Fruit fly (Drosophila melanogaster): ENCODE measurements around the gene CG11034.

Gene CG11034

dm6 chr2L:5797977-5798376, 7.2 kb upstream of the CG11034 start (continued):
- TF ChIP-seq sug (tag; optimal IDR thresholded peaks at IDR 0.05) (peak; percentile 45), HmgZ (tag; optimal IDR thresholded peaks at IDR 0.05) (peak; percentile 62), tin (GFP tag; optimal IDR thresholded peaks at IDR 0.05) (no peak), Ssrp (tag; optimal IDR thresholded peaks at IDR 0.05) (no peak), knrl (GFP tag; IDR thresholded peaks at IDR 0.05; ENCODE audit: partially characterized antibody) (no peak), Gug (GFP tag; IDR thresholded peaks at IDR 0.05) (no peak), CG18599 (GFP tag; optimal IDR thresholded peaks at IDR 0.05) (peak; percentile 68), CG4424 (GFP tag; optimal IDR thresholded peaks at IDR 0.05) (peak; percentile 6), Sox100B (GFP tag; optimal IDR thresholded peaks at IDR 0.05) (peak; percentile 24), CG9876 (GFP tag; optimal IDR thresholded peaks at IDR 0.05) (no peak), Rx (GFP tag; IDR thresholded peaks at IDR 0.05) (no peak), sna (GFP tag; IDR thresholded peaks at IDR 0.05; ENCODE audit: partially characterized antibody) (no peak), CG11093 (GFP tag; IDR thresholded peaks at IDR 0.05) (no peak), Hmx (GFP tag; optimal IDR thresholded peaks at IDR 0.05) (no peak), Rfx (GFP tag; IDR thresholded peaks at IDR 0.05) (peak; percentile 78), CG31224 (GFP tag; IDR thresholded peaks at IDR 0.05) (no peak), pzg (GFP tag; optimal IDR thresholded peaks at IDR 0.05) (no peak), oc (tag; optimal IDR thresholded peaks at IDR 0.05) (no peak), ranshi (GFP tag; IDR thresholded peaks at IDR 0.05) (peak; percentile 26; the same call in 1 of the 2 replicates), CG1647 (GFP tag; optimal IDR thresholded peaks at IDR 0.05) (peak; percentile 48), CG4282 (GFP tag; optimal IDR thresholded peaks at IDR 0.05) (no peak), org-1 (GFP tag; optimal IDR thresholded peaks at IDR 0.05) (peak; percentile 61), CG14014 (GFP tag; IDR thresholded peaks at IDR 0.05) (peak; percentile 49; the same call in 1 of the 2 replicates)

- TF ChIP-seq wek (GFP tag; optimal IDR thresholded peaks at IDR 0.05) = no peak
- no peak for TF ChIP-seq TFAM (GFP tag; optimal IDR thresholded peaks at IDR 0.05)
- no peak for TF ChIP-seq Deaf1 (tag; optimal IDR thresholded peaks at IDR 0.05)
- TF ChIP-seq CG43689 (GFP tag; IDR thresholded peaks at IDR 0.05) = no peak
- TF ChIP-seq sd (tag; optimal IDR thresholded peaks at IDR 0.05) = peak; percentile 96
- TF ChIP-seq exex (tag; optimal IDR thresholded peaks at IDR 0.05) = peak; percentile 88
Measured at dm6 chr2L:5798629-5799028, 6.6 kb upstream of the CG11034 start.

- TF ChIP-seq fu2 (GFP tag; optimal IDR thresholded peaks at IDR 0.05) (peak; percentile 16), CG12155 (GFP tag; optimal IDR thresholded peaks at IDR 0.05) (peak; percentile 12), ci (GFP tag; IDR thresholded peaks at IDR 0.05) (peak; percentile 79), CG8765 (GFP tag; IDR thresholded peaks at IDR 0.05) (peak; percentile 50; the same call in 1 of the 2 replicates), HLH4C (GFP tag; IDR thresholded peaks at IDR 0.05; ENCODE audit: partially characterized antibody) (no peak), CG7372 (GFP tag; IDR thresholded peaks at IDR 0.05) (no peak), CG10979 (tag; optimal IDR thresholded peaks at IDR 0.05) (no peak), D (optimal IDR thresholded peaks at IDR 0.05) (no peak), D (GFP tag; optimal IDR thresholded peaks at IDR 0.05) (no peak), gt (GFP tag; IDR thresholded peaks at IDR 0.05) (no peak), CTCF (GFP tag; optimal IDR thresholded peaks at IDR 0.05) (peak; percentile 59), CG14965 (GFP tag; optimal IDR thresholded peaks at IDR 0.05; ENCODE audit: borderline replicate concordance) (no peak), bsh (GFP tag; optimal IDR thresholded peaks at IDR 0.05) (peak; percentile 17 to 29), Drgx (GFP tag; IDR thresholded peaks at IDR 0.05) (peak; percentile 32; the same call in 1 of the 2 replicates), dpn (GFP tag; optimal IDR thresholded peaks at IDR 0.05) (peak; percentile 6 to 21), Myb (GFP tag; optimal IDR thresholded peaks at IDR 0.05) (peak; percentile 43), ab (GFP tag; optimal IDR thresholded peaks at IDR 0.05) (no peak), mirr (GFP tag; optimal IDR thresholded peaks at IDR 0.05) (peak; percentile 70), CG7357 (GFP tag; IDR thresholded peaks at IDR 0.05) (peak; percentile 98), CG12744 (GFP tag; optimal IDR thresholded peaks at IDR 0.05) (peak; percentile 10)
Measured at dm6 chr2L:5799435-5800387, 5.5 kb upstream of the CG11034 start, which contains the start of gene CG9171. CG9171 (minus strand) TSS chr2L:5800253.

Data from whole organism, embryonic.